Worm (Caenorhabditis elegans) whole organism, late embryonic: Measurements from ENCODE around the gene basl-1.

Experiments
- K09A11.1 ChIP-seq: sonication (generic microtip); optimal IDR thresholded peaks from 2 replicates; lab custom pipeline; 2017; ENCODE audit warnings: antibody characterized with exemption, mild to moderate bottlenecking, missing genetic modification characterization, missing compliant biosample characterization; ENCODE audit not compliant: insufficient read depth
- ahr-1 ChIP-seq: sonication (generic microtip); optimal IDR thresholded peaks from 2 replicates; lab custom pipeline; 2016; ENCODE audit warnings: missing genetic modification characterization, missing compliant biosample characterization
- ceh-18 ChIP-seq: sonication (generic microtip); optimal IDR thresholded peaks from 2 replicates; lab custom pipeline; 2016; ENCODE audit warnings: missing genetic modification characterization, missing compliant biosample characterization
- ceh-34 ChIP-seq: sonication (generic microtip); optimal IDR thresholded peaks from 2 replicates; lab custom pipeline; 2016; ENCODE audit warnings: mild to moderate bottlenecking, missing genetic modification characterization, missing compliant biosample characterization
- elt-2 ChIP-seq: sonication (generic microtip); optimal IDR thresholded peaks from 2 replicates; lab custom pipeline; 2016; ENCODE audit warnings: missing genetic modification reagents, missing genetic modification characterization, missing compliant biosample characterization
- fkh-10 ChIP-seq: fragments of 150-350 bp; optimal IDR thresholded peaks from 2 replicates; lab custom pipeline; 2014; ENCODE audit warnings: missing biosample characterization, missing genetic modification reagents, missing genetic modification characterization
- hlh-13 ChIP-seq: fragments of 200-800 bp; sonication (Bioruptor generic); optimal IDR thresholded peaks from 2 replicates; lab custom pipeline; 2018; ENCODE audit warnings: mild to moderate bottlenecking, missing genetic modification characterization, missing compliant biosample characterization
- hlh-6 ChIP-seq: sonication (generic microtip); optimal IDR thresholded peaks from 2 replicates; lab custom pipeline; 2016; ENCODE audit warnings: missing genotype, missing genetic modification characterization, missing compliant biosample characterization
- nhr-11 ChIP-seq: fragments of 150-350 bp; optimal IDR thresholded peaks from 2 replicates; lab custom pipeline; 2014; ENCODE audit warnings: missing biosample characterization, missing genetic modification characterization
- pha-2 ChIP-seq: sonication (generic microtip); optimal IDR thresholded peaks from 2 replicates; lab custom pipeline; 2017; ENCODE audit warnings: mild to moderate bottlenecking, missing genetic modification characterization, missing compliant biosample characterization
- pqm-1 ChIP-seq: sonication (generic microtip); optimal IDR thresholded peaks from 2 replicates; lab custom pipeline; 2016; ENCODE audit warnings: missing genetic modification characterization, missing compliant biosample characterization
- tbx-2 ChIP-seq: sonication (generic microtip); optimal IDR thresholded peaks from 2 replicates; lab custom pipeline; 2016; ENCODE audit warnings: missing genetic modification characterization, missing compliant biosample characterization
- unc-55 ChIP-seq: sonication (generic microtip); optimal IDR thresholded peaks from 2 replicates; lab custom pipeline; 2017; ENCODE audit warnings: missing biosample characterization, missing genetic modification reagents, missing genetic modification characterization

DNA sequence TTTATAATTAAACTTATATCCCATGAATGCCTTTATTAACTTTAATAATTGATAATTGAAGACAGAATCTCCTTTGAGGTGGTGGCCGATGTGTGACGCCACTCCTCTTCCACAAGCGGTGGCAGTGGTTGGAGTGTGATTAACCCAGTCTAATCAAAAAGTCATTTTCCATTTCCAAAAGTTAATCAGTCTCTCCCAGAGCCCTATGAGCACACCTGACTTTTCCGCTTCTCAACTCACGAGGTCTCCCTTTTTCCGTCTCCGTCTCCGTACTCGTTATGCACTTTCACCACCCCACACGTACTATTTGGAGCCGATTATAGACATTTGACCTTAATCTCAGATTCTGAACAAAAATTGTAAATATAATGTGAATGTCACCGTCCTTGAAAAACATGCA is 27.9 kb downstream of the basl-1 start:
- TF ChIP-seq fkh-10 (GFP tag; lab: Kevin White, UChicago): no peak
- TF ChIP-seq ceh-18 (tag; lab: Kevin White, UChicago): no peak
- no peak for TF ChIP-seq elt-2 (tag; lab: Kevin White, UChicago)
- TF ChIP-seq ahr-1 (tag; lab: Kevin White, UChicago): no peak
- TF ChIP-seq tbx-2 (tag; lab: Kevin White, UChicago): no peak
- TF ChIP-seq ceh-34 (tag; lab: Kevin White, UChicago): no peak
- no peak for TF ChIP-seq hlh-13 (GFP tag; lab: Kevin White, UChicago)
- TF ChIP-seq K09A11.1: no peak
- TF ChIP-seq nhr-11: no peak
- no peak for TF ChIP-seq unc-55 (GFP tag; lab: Kevin White, UChicago)
- TF ChIP-seq pqm-1 (tag; lab: Kevin White, UChicago): no peak
- no peak for TF ChIP-seq hlh-6 (tag; lab: Kevin White, UChicago)
- TF ChIP-seq pha-2 (tag; lab: Kevin White, UChicago): no peak
